Fruit fly (Drosophila melanogaster) whole organism, embryonic: ENCODE data around the gene p38b.
A peak's percentile ranks its signal among the peaks of the same experiment; 100 is the strongest.

Source experiments
- ATbp ChIP-seq: fragments of 200-800 bp; sonication (Bioruptor generic); optimal IDR thresholded peaks from 2 replicates; lab custom pipeline; 2017; ENCODE audit warnings: missing biosample characterization, mild to moderate bottlenecking, missing genetic modification characterization, missing genetic modification reagents
- Adf1 ChIP-seq: fragments of 200-800 bp; sonication (Bioruptor generic); IDR thresholded peaks from 2 replicates; pipeline ENCODE4 v1.3.6; 2022; ENCODE audit warnings: missing biosample characterization, missing genetic modification characterization
- Antp ChIP-seq: fragments of 200-800 bp; sonication (Bioruptor generic); optimal IDR thresholded peaks from 3 replicates; lab custom pipeline; 2016; ENCODE audit warnings: missing biosample characterization, missing genetic modification characterization
- BEAF-32 ChIP-seq: fragments of 200-800 bp; sonication (Bioruptor generic); optimal IDR thresholded peaks from 3 replicates; lab custom pipeline; 2017; ENCODE audit warnings: missing biosample characterization, missing genetic modification characterization, mild to moderate bottlenecking, moderate library complexity, missing genetic modification reagents
- CG10147 ChIP-seq: fragments of 200-800 bp; sonication (Bioruptor generic); optimal IDR thresholded peaks from 2 replicates; lab custom pipeline; 2019; ENCODE audit warnings: missing biosample characterization, mild to moderate bottlenecking, missing genetic modification characterization, moderate library complexity
- CG10321 ChIP-seq: fragments of 200-800 bp; sonication (Bioruptor generic); IDR thresholded peaks from 2 replicates; pipeline ENCODE4 v1.3.6; 2022; ENCODE audit warnings: missing biosample characterization, missing genetic modification characterization
- CG11560 ChIP-seq: fragments of 200-800 bp; sonication (Bioruptor generic); IDR thresholded peaks from 3 replicates; pipeline ENCODE4 v1.3.6; 2022; ENCODE audit warnings: missing biosample characterization, missing genetic modification characterization
- CG11695 ChIP-seq: fragments of 200-800 bp; sonication (Bioruptor generic); IDR thresholded peaks from 3 replicates; pipeline ENCODE4 v1.3.6; 2022; ENCODE audit warnings: missing biosample characterization, missing genetic modification characterization
- CG14441 ChIP-seq: fragments of 200-800 bp; sonication (Bioruptor generic); IDR thresholded peaks from 2 replicates; pipeline ENCODE4 v1.3.6; 2022; ENCODE audit warnings: missing biosample characterization, missing genetic modification characterization
- CG14667 ChIP-seq: fragments of 200-800 bp; sonication (Bioruptor generic); IDR thresholded peaks from 2 replicates; pipeline ENCODE4 v1.3.6; 2022; ENCODE audit warnings: missing biosample characterization, missing genetic modification characterization
- CG14710 ChIP-seq: fragments of 200-800 bp; sonication (Bioruptor generic); optimal IDR thresholded peaks from 3 replicates; lab custom pipeline; 2019; ENCODE audit warnings: missing biosample characterization, mild to moderate bottlenecking, missing genetic modification characterization, moderate library complexity
- CG2712 ChIP-seq: fragments of 200-800 bp; optimal IDR thresholded peaks from 3 replicates; lab custom pipeline; 2019; ENCODE audit warnings: missing biosample characterization, mild to moderate bottlenecking, missing genetic modification characterization, moderate library complexity
- CG2889 ChIP-seq: fragments of 200-800 bp; sonication (Bioruptor generic); IDR thresholded peaks from 3 replicates; pipeline ENCODE4 v1.3.6; 2022; ENCODE audit warnings: missing biosample characterization, missing genetic modification characterization
- CG30020 ChIP-seq: fragments of 200-800 bp; optimal IDR thresholded peaks from 2 replicates; lab custom pipeline; 2019; ENCODE audit warnings: missing biosample characterization, mild to moderate bottlenecking, missing genetic modification characterization, moderate library complexity
- CG31441 ChIP-seq: fragments of 200-800 bp; sonication (Bioruptor generic); IDR thresholded peaks from 2 replicates; pipeline ENCODE4 v1.3.6; 2022; ENCODE audit warnings: missing biosample characterization, missing genetic modification characterization
- CG4328 ChIP-seq: fragments of 200-800 bp; sonication (Bioruptor generic); optimal IDR thresholded peaks from 3 replicates; lab custom pipeline; 2017; ENCODE audit warnings: missing biosample characterization, missing genetic modification reagents, missing genetic modification characterization
- CG4820 ChIP-seq: fragments of 200-800 bp; sonication (Bioruptor generic); optimal IDR thresholded peaks from 3 replicates; lab custom pipeline; 2016; ENCODE audit warnings: missing biosample characterization, missing genetic modification characterization
- CG6175 ChIP-seq: fragments of 200-800 bp; sonication (Bioruptor generic); IDR thresholded peaks from 3 replicates; pipeline ENCODE4 v1.3.6; 2022; ENCODE audit warnings: missing biosample characterization, missing genetic modification characterization
- CG6689 ChIP-seq: fragments of 200-800 bp; sonication (Bioruptor generic); IDR thresholded peaks from 2 replicates; pipeline ENCODE4 v1.3.6; 2022; ENCODE audit warnings: missing biosample characterization, missing genetic modification characterization
- CG6765 ChIP-seq: fragments of 200-800 bp; sonication (Bioruptor generic); optimal IDR thresholded peaks from 3 replicates; lab custom pipeline; 2017; ENCODE audit warnings: missing biosample characterization, mild to moderate bottlenecking, missing genetic modification characterization
- CG8089 ChIP-seq: fragments of 200-800 bp; sonication (Bioruptor generic); optimal IDR thresholded peaks from 3 replicates; lab custom pipeline; 2016; ENCODE audit warnings: missing biosample characterization, missing genetic modification characterization
- Dad ChIP-seq: fragments of 200-800 bp; sonication (Bioruptor generic); optimal IDR thresholded peaks from 3 replicates; lab custom pipeline; 2016; ENCODE audit warnings: missing biosample characterization, missing genetic modification characterization
- Dbx ChIP-seq: fragments of 200-800 bp; sonication (Bioruptor generic); IDR thresholded peaks from 3 replicates; pipeline ENCODE4 v1.3.6; 2022; ENCODE audit warnings: missing biosample characterization, missing genetic modification characterization
- Ets97D ChIP-seq: fragments of 200-800 bp; sonication (Bioruptor generic); optimal IDR thresholded peaks from 3 replicates; lab custom pipeline; 2016; ENCODE audit warnings: missing biosample characterization, missing genetic modification characterization
- GATAe ChIP-seq: fragments of 200-800 bp; sonication (Bioruptor generic); conservative IDR thresholded peaks from 2 replicates; pipeline ENCODE4 v1.3.6; 2022; ENCODE audit warnings: missing biosample characterization, missing genetic modification characterization
- HmgZ ChIP-seq: fragments of 200-800 bp; sonication (Bioruptor generic); optimal IDR thresholded peaks from 2 replicates; lab custom pipeline; 2018; ENCODE audit warnings: missing biosample characterization, mild to moderate bottlenecking, missing genetic modification characterization
- MBD-R2 ChIP-seq: fragments of 200-800 bp; sonication (Bioruptor generic); IDR thresholded peaks from 2 replicates; pipeline ENCODE4 v1.3.6; 2022; ENCODE audit warnings: missing biosample characterization, missing genetic modification characterization
- NFAT ChIP-seq: fragments of 200-800 bp; sonication (Bioruptor generic); IDR thresholded peaks from 2 replicates; pipeline ENCODE4 v1.3.6; 2022; ENCODE audit warnings: missing biosample characterization, missing genetic modification characterization
- Neu2 ChIP-seq: fragments of 200-800 bp; sonication (Bioruptor generic); optimal IDR thresholded peaks from 3 replicates; lab custom pipeline; 2016; ENCODE audit warnings: missing biosample characterization, missing genetic modification characterization, borderline replicate concordance
- Nf-YA ChIP-seq: fragments of 200-800 bp; sonication (Bioruptor generic); IDR thresholded peaks from 2 replicates; pipeline ENCODE4 v1.3.6; 2022; ENCODE audit warnings: missing biosample characterization, missing genetic modification characterization
- Oli ChIP-seq: fragments of 200-800 bp; sonication (Bioruptor generic); optimal IDR thresholded peaks from 2 replicates; lab custom pipeline; 2018; ENCODE audit warnings: missing biosample characterization, mild to moderate bottlenecking, missing genetic modification characterization, moderate library complexity
- TFAM ChIP-seq: fragments of 200-800 bp; sonication (Bioruptor generic); optimal IDR thresholded peaks from 2 replicates; lab custom pipeline; 2017; ENCODE audit warnings: missing biosample characterization, missing genetic modification characterization, inconsistent platforms
- Xrp1 ChIP-seq: fragments of 200-800 bp; sonication (Bioruptor generic); IDR thresholded peaks from 2 replicates; pipeline ENCODE4 v1.3.6; 2022; ENCODE audit warnings: missing biosample characterization, missing genetic modification characterization
- btn ChIP-seq: fragments of 200-800 bp; sonication (Bioruptor generic); optimal IDR thresholded peaks from 2 replicates; lab custom pipeline; 2016; ENCODE audit warnings: missing biosample characterization, missing genetic modification characterization
- cwo ChIP-seq: fragments of 200-800 bp; sonication (Bioruptor generic); optimal IDR thresholded peaks from 3 replicates; lab custom pipeline; 2017; ENCODE audit warnings: missing biosample characterization, missing genetic modification characterization, mild to moderate bottlenecking, moderate library complexity, missing genetic modification reagents
- fru ChIP-seq: fragments of >200 bp; optimal IDR thresholded peaks from 2 replicates; lab custom pipeline; 2017
- gfzf ChIP-seq: fragments of 200-800 bp; sonication (Bioruptor generic); optimal IDR thresholded peaks from 2 replicates; lab custom pipeline; 2016; ENCODE audit warnings: missing biosample characterization, mild to moderate bottlenecking, missing genetic modification characterization, moderate library complexity
- gsb-n ChIP-seq: fragments of 200-800 bp; sonication (Bioruptor generic); optimal IDR thresholded peaks from 3 replicates; lab custom pipeline; 2018; ENCODE audit warnings: missing biosample characterization, mild to moderate bottlenecking, missing genetic modification characterization
- hth ChIP-seq: fragments of >200 bp; optimal IDR thresholded peaks from 2 replicates; lab custom pipeline; 2017; ENCODE audit warnings: inconsistent platforms
- lab ChIP-seq: fragments of 200-800 bp; sonication (Bioruptor generic); optimal IDR thresholded peaks from 3 replicates; lab custom pipeline; 2017; ENCODE audit warnings: missing biosample characterization, missing genetic modification characterization, mild to moderate bottlenecking, moderate library complexity, missing genetic modification reagents
- org-1 ChIP-seq: fragments of 200-800 bp; sonication (Bioruptor generic); optimal IDR thresholded peaks from 2 replicates; lab custom pipeline; 2017; ENCODE audit warnings: missing biosample characterization, missing genetic modification characterization
- p53 ChIP-seq: fragments of 200-800 bp; sonication (Bioruptor generic); optimal IDR thresholded peaks from 2 replicates; lab custom pipeline; 2016; ENCODE audit warnings: missing biosample characterization, missing genetic modification characterization
- pan ChIP-seq, 4 experiments: fragments of >200 bp in 3 of 4; fragments of 200-800 bp in 1 of 4; sonication (Bioruptor generic) in 1 of 4; optimal IDR thresholded peaks in 3 of 4; IDR thresholded peaks in 1 of 4; 2 replicates each; pipeline versions ENCODE4 v1.3.6 to Lab custom; 2017 to 2022; ENCODE audit warnings: missing biosample characterization in 2 of 4, missing genetic modification characterization in 2 of 4, mixed read lengths in 1 of 4
- schlank ChIP-seq: fragments of 200-800 bp; sonication (Bioruptor generic); optimal IDR thresholded peaks from 2 replicates; lab custom pipeline; 2018; ENCODE audit warnings: missing biosample characterization, mild to moderate bottlenecking, missing genetic modification characterization
- shn ChIP-seq: fragments of 200-800 bp; sonication (Bioruptor generic); optimal IDR thresholded peaks from 3 replicates; lab custom pipeline; 2016; ENCODE audit warnings: missing biosample characterization, missing genetic modification characterization
- sug ChIP-seq: fragments of 200-800 bp; optimal IDR thresholded peaks from 2 replicates; lab custom pipeline; 2019; ENCODE audit warnings: missing biosample characterization, mild to moderate bottlenecking, missing genetic modification characterization, moderate library complexity
- toy ChIP-seq: fragments of 200-800 bp; sonication (Bioruptor generic); IDR thresholded peaks from 2 replicates; pipeline ENCODE4 v1.3.6; 2022; ENCODE audit warnings: missing biosample characterization, missing genetic modification characterization
- wek ChIP-seq: fragments of 200-800 bp; sonication (Bioruptor generic); optimal IDR thresholded peaks from 3 replicates; lab custom pipeline; 2018; ENCODE audit warnings: missing biosample characterization, mild to moderate bottlenecking, missing genetic modification characterization, moderate library complexity

p38b gene

dm6 chr2L:13780109-13780947 is at the start of gene p38b, which contains the start of gene CG9008:
p38b (plus strand) TSS chr2L:13780689.
CG9008 (minus strand) TSS chr2L:13780165.
- TF ChIP-seq MBD-R2 (GFP tag; lab: Robert Waterston, UW) (peak; percentile 70), CG2712 (tag; lab: Kevin White, UChicago) (peak; percentile 89), CG14710 (tag; lab: Kevin White, UChicago) (peak; percentile 85), sug (tag; lab: Kevin White, UChicago) (peak; percentile 88), shn (no peak), fru (lab: Kevin White, UChicago) (no peak), Antp (peak; percentile 8), CG6689 (GFP tag; lab: Robert Waterston, UW) (peak; percentile 67; the same call in 1 of the 2 replicates), Xrp1 (peak; percentile 56; the same call in 1 of the 2 replicates), org-1 (GFP tag; lab: Kevin White, UChicago) (peak; percentile 71), Oli (peak; percentile 87), Ets97D (GFP tag; lab: Kevin White, UChicago) (peak; percentile 9), gsb-n (tag; lab: Kevin White, UChicago) (peak; percentile 77), CG11560 (tag; lab: Robert Waterston, UW) (no peak), CG10147 (GFP tag; lab: Kevin White, UChicago) (peak; percentile 88), CG14667 (GFP tag; lab: Robert Waterston, UW) (peak; percentile 5; the same call in 1 of the 2 replicates), CG6175 (peak; percentile 13; the same call in 1 of the 3 replicates), NFAT (GFP tag; lab: Robert Waterston, UW) (peak; percentile 85), toy (0 out of 2 replicates have a peak, but pooled peaks have one; percentile 20), CG30020 (tag; lab: Kevin White, UChicago) (peak; percentile 65), ATbp (peak; percentile 58), BEAF-32 (GFP tag; lab: Kevin White, UChicago) (peak; percentile 61), TFAM (GFP tag; lab: Kevin White, UChicago) (no peak), gfzf (peak; percentile 58), p53 (no peak), Nf-YA (GFP tag; lab: Robert Waterston, UW) (0 out of 2 replicates have a peak, but pooled peaks have one; percentile 10), CG14441 (GFP tag; lab: Robert Waterston, UW) (peak; percentile 44; the same call in 1 of the 2 replicates), CG4820 (GFP tag; lab: Kevin White, UChicago) (peak; percentile 73), CG6765 (GFP tag; lab: Kevin White, UChicago) (peak; percentile 75), CG10321 (no peak), hth (lab: Kevin White, UChicago) (no peak), GATAe (no peak), lab (GFP tag; lab: Kevin White, UChicago) (peak; percentile 79), cwo (GFP tag; lab: Kevin White, UChicago) (peak; percentile 80), Adf1 (GFP tag; lab: Robert Waterston, UW) (peak; percentile 23; the same call in 1 of the 2 replicates), CG4328 (GFP tag; lab: Kevin White, UChicago) (peak; percentile 81), CG31441 (GFP tag; lab: Robert Waterston, UW) (peak; percentile 92), Dad (GFP tag; lab: Kevin White, UChicago) (peak; percentile 19), Neu2 (GFP tag; lab: Kevin White, UChicago) (no peak), pan (optimal IDR thresholded peaks at IDR 0.05; lab: Kevin White, UChicago) (no peak), pan (GFP tag; optimal IDR thresholded peaks at IDR 0.05 in 1 of 2, IDR thresholded peaks at IDR 0.05 in 1 of 2) (peak in 1 of 2 experiments; percentile 69), schlank (tag; lab: Kevin White, UChicago) (no peak), CG8089 (no peak), btn (GFP tag; lab: Kevin White, UChicago) (no peak), Dbx (GFP tag; lab: Robert Waterston, UW) (peak; percentile 72), wek (GFP tag; lab: Kevin White, UChicago) (peak; percentile 52), HmgZ (tag; lab: Kevin White, UChicago) (peak; percentile 44), CG11695 (peak; percentile 62; the same call in 2 of the 3 replicates), CG2889 (GFP tag; lab: Robert Waterston, UW) (0 out of 3 replicates have a peak, but pooled peaks have one; percentile 4)
